Worm (Caenorhabditis elegans) whole organism, L1 larva: ENCODE data around the gene F57B9.8.

Experiments used
- C04F5.9 ChIP-seq: sonication (generic microtip); optimal IDR thresholded peaks from 2 replicates; lab custom pipeline; 2016; ENCODE audit warnings: missing genetic modification characterization, missing compliant biosample characterization
- C16A3.4 ChIP-seq: fragments of 150-350 bp; optimal IDR thresholded peaks from 2 replicates; lab custom pipeline; 2014; ENCODE audit warnings: missing biosample characterization, missing genetic modification characterization
- C34B4.2 ChIP-seq: sonication (generic microtip); optimal IDR thresholded peaks from 2 replicates; lab custom pipeline; 2017; ENCODE audit warnings: mild to moderate bottlenecking, missing genetic modification characterization, missing compliant biosample characterization
- alr-1 ChIP-seq: fragments of 200-800 bp; sonication (Bioruptor generic); optimal IDR thresholded peaks from 2 replicates; lab custom pipeline; 2018; ENCODE audit warnings: borderline replicate concordance, mild to moderate bottlenecking, missing genetic modification characterization, missing compliant biosample characterization
- ceh-63 ChIP-seq: fragments of 200-800 bp; sonication (Bioruptor generic); optimal IDR thresholded peaks from 2 replicates; lab custom pipeline; 2018; ENCODE audit warnings: mild to moderate bottlenecking, missing genetic modification characterization, missing compliant biosample characterization
- ceh-8 ChIP-seq: fragments of 200-800 bp; sonication (Bioruptor generic); optimal IDR thresholded peaks from 2 replicates; lab custom pipeline; 2018; ENCODE audit warnings: mild to moderate bottlenecking, missing genetic modification characterization, moderate library complexity, missing compliant biosample characterization
- ceh-88 ChIP-seq: fragments of 200-800 bp; sonication (Bioruptor generic); IDR thresholded peaks from 2 replicates; pipeline ENCODE4 v1.3.6; 2022; ENCODE audit warnings: missing genetic modification characterization, missing compliant biosample characterization
- ceh-90 ChIP-seq: sonication (generic microtip); optimal IDR thresholded peaks from 2 replicates; lab custom pipeline; 2016; ENCODE audit warnings: missing genetic modification characterization, missing compliant biosample characterization
- ces-1 ChIP-seq: fragments of 150-350 bp; optimal IDR thresholded peaks from 2 replicates; lab custom pipeline; 2014; ENCODE audit warnings: missing biosample characterization, missing genetic modification reagents, missing genetic modification characterization
- efl-1 ChIP-seq, 4 experiments: fragments of 150-350 bp; optimal IDR thresholded peaks in 3 of 4; peaks in 1 of 4; 1 replicate in 1 of 4; 2 replicates in 3 of 4; lab custom pipeline; 2014; ENCODE audit warnings: missing biosample characterization in 2 of 4, missing genetic modification characterization in 2 of 4, missing genetic modification reagents in 2 of 4
- egl-27 ChIP-seq, 2 experiments: fragments of 150-350 bp in 1 of 2; sonication (generic microtip); optimal IDR thresholded peaks; 3 replicates each; lab custom pipeline; 2017 to 2018; ENCODE audit warnings: missing biosample characterization in 2 of 2, missing genetic modification characterization in 2 of 2, missing genetic modification reagents in 2 of 2
- ets-5 ChIP-seq: fragments of 200-800 bp; sonication (Bioruptor generic); IDR thresholded peaks from 2 replicates; pipeline ENCODE4 v1.3.6; 2022; ENCODE audit warnings: missing genetic modification characterization, missing compliant biosample characterization
- fkh-10 ChIP-seq: sonication (generic microtip); optimal IDR thresholded peaks from 2 replicates; lab custom pipeline; 2017; ENCODE audit warnings: missing biosample characterization, missing genetic modification reagents, missing genetic modification characterization
- grh-1 ChIP-seq: fragments of 200-800 bp; sonication (Bioruptor generic); IDR thresholded peaks from 2 replicates; pipeline ENCODE4 v1.3.6; 2022; ENCODE audit warnings: missing genetic modification reagents, missing genetic modification characterization, missing compliant biosample characterization
- hlh-17 ChIP-seq: fragments of 200-800 bp; sonication (Bioruptor generic); optimal IDR thresholded peaks from 2 replicates; lab custom pipeline; 2018; ENCODE audit warnings: missing genetic modification characterization, mild to moderate bottlenecking, missing compliant biosample characterization, moderate library complexity, borderline replicate concordance
- hpl-2 ChIP-seq: fragments of 150-350 bp; optimal IDR thresholded peaks from 2 replicates; lab custom pipeline; 2014; ENCODE audit warnings: missing biosample characterization, missing genetic modification reagents, missing genetic modification characterization
- irx-1 ChIP-seq: sonication (generic microtip); optimal IDR thresholded peaks from 2 replicates; lab custom pipeline; 2016; ENCODE audit warnings: missing genetic modification characterization, missing compliant biosample characterization
- jun-1 ChIP-seq: fragments of 150-350 bp; optimal IDR thresholded peaks from 2 replicates; lab custom pipeline; 2014; ENCODE audit warnings: missing biosample characterization, missing genetic modification reagents, missing genetic modification characterization
- lin-13 ChIP-seq: fragments of 150-350 bp; optimal IDR thresholded peaks from 2 replicates; lab custom pipeline; 2014; ENCODE audit warnings: missing biosample characterization, missing genetic modification reagents, missing genetic modification characterization
- lin-14 ChIP-seq: fragments of 200-800 bp; sonication (Bioruptor generic); optimal IDR thresholded peaks from 2 replicates; lab custom pipeline; 2018; ENCODE audit warnings: mild to moderate bottlenecking, missing genetic modification characterization, moderate library complexity, missing compliant biosample characterization
- lin-35 ChIP-seq, 2 experiments: fragments of 150-350 bp; optimal IDR thresholded peaks; 2 replicates each; lab custom pipeline; 2014; ENCODE audit warnings: missing biosample characterization in 2 of 2, missing genetic modification characterization in 2 of 2, missing genetic modification reagents in 2 of 2
- lin-39 ChIP-seq: fragments of 150-350 bp; optimal IDR thresholded peaks from 2 replicates; lab custom pipeline; 2014; ENCODE audit warnings: missing biosample characterization, missing genetic modification reagents, missing genetic modification characterization
- lir-3 ChIP-seq: sonication (generic microtip); optimal IDR thresholded peaks from 2 replicates; lab custom pipeline; 2016; ENCODE audit warnings: mild to moderate bottlenecking, missing genetic modification characterization, moderate library complexity, missing compliant biosample characterization; ENCODE audit not compliant: poor library complexity
- lsy-2 ChIP-seq, 2 experiments: fragments of 150-350 bp; optimal IDR thresholded peaks; 2 replicates each; lab custom pipeline; 2014; ENCODE audit warnings: missing biosample characterization in 2 of 2, missing genetic modification characterization in 2 of 2
- mdl-1 ChIP-seq, 2 experiments: fragments of 150-350 bp; optimal IDR thresholded peaks; 2 replicates each; lab custom pipeline; 2014 to 2017; ENCODE audit warnings: missing biosample characterization in 2 of 2, missing genetic modification characterization in 2 of 2, inconsistent platforms in 1 of 2
- mef-2 ChIP-seq: fragments of 150-350 bp; optimal IDR thresholded peaks from 2 replicates; lab custom pipeline; 2014; ENCODE audit warnings: missing biosample characterization, missing genetic modification characterization
- mep-1 ChIP-seq: fragments of 150-350 bp; optimal IDR thresholded peaks from 2 replicates; lab custom pipeline; 2014; ENCODE audit warnings: missing biosample characterization, missing genetic modification characterization
- nhr-11 ChIP-seq: fragments of 150-350 bp; optimal IDR thresholded peaks from 2 replicates; lab custom pipeline; 2014; ENCODE audit warnings: missing biosample characterization, missing genetic modification characterization
- nhr-19 ChIP-seq: fragments of 200-800 bp; sonication (Bioruptor generic); conservative IDR thresholded peaks from 2 replicates; pipeline ENCODE4 v1.3.6; 2022; ENCODE audit warnings: missing genetic modification characterization, missing compliant biosample characterization
- nhr-237 ChIP-seq: fragments of 150-350 bp; optimal IDR thresholded peaks from 2 replicates; lab custom pipeline; 2014; ENCODE audit warnings: missing biosample characterization, missing genetic modification characterization
- nhr-28 ChIP-seq: fragments of 150-350 bp; optimal IDR thresholded peaks from 2 replicates; lab custom pipeline; 2014; ENCODE audit warnings: missing biosample characterization, missing genetic modification characterization
- nhr-47 ChIP-seq: sonication (generic microtip); optimal IDR thresholded peaks from 2 replicates; lab custom pipeline; 2016; ENCODE audit warnings: mild to moderate bottlenecking, missing genetic modification characterization, moderate library complexity, missing compliant biosample characterization
- nhr-76 ChIP-seq: sonication (generic microtip); optimal IDR thresholded peaks from 2 replicates; lab custom pipeline; 2017; ENCODE audit warnings: missing biosample characterization, missing genetic modification characterization
- nhr-77 ChIP-seq: fragments of 150-350 bp; optimal IDR thresholded peaks from 2 replicates; lab custom pipeline; 2014; ENCODE audit warnings: missing biosample characterization, missing genetic modification characterization
- nhr-85 ChIP-seq: sonication (generic microtip); peaks from one replicate; lab custom pipeline; 2016; ENCODE audit warnings: missing genetic modification characterization, inconsistent platforms, missing compliant biosample characterization
- pax-3 ChIP-seq: fragments of 200-800 bp; sonication (Bioruptor generic); optimal IDR thresholded peaks from 2 replicates; lab custom pipeline; 2018; ENCODE audit warnings: mild to moderate bottlenecking, missing genetic modification characterization, moderate library complexity, missing compliant biosample characterization
- pqm-1 ChIP-seq: sonication (generic microtip); optimal IDR thresholded peaks from 3 replicates; lab custom pipeline; 2017; ENCODE audit warnings: missing biosample characterization, missing genetic modification characterization
- rnt-1 ChIP-seq: sonication (generic microtip); optimal IDR thresholded peaks from 2 replicates; lab custom pipeline; 2016; ENCODE audit warnings: mild to moderate bottlenecking, missing genetic modification characterization, moderate library complexity, missing compliant biosample characterization
- skn-1 ChIP-seq: fragments of 150-350 bp; optimal IDR thresholded peaks from 2 replicates; lab custom pipeline; 2014; ENCODE audit warnings: missing biosample characterization, missing genetic modification characterization
- snu-23 ChIP-seq: sonication (generic microtip); optimal IDR thresholded peaks from 2 replicates; lab custom pipeline; 2016; ENCODE audit warnings: missing genetic modification characterization, missing compliant biosample characterization
- sptf-1 ChIP-seq: fragments of 150-350 bp; optimal IDR thresholded peaks from 2 replicates; lab custom pipeline; 2014; ENCODE audit warnings: missing biosample characterization, missing genetic modification characterization
- swsn-7 ChIP-seq: sonication (generic microtip); optimal IDR thresholded peaks from 2 replicates; lab custom pipeline; 2016; ENCODE audit warnings: missing genetic modification characterization, missing compliant biosample characterization
- tbx-2 ChIP-seq: sonication (generic microtip); optimal IDR thresholded peaks from 2 replicates; lab custom pipeline; 2016; ENCODE audit warnings: missing genetic modification characterization, missing compliant biosample characterization
- tlp-1 ChIP-seq: fragments of 150-350 bp; optimal IDR thresholded peaks from 2 replicates; lab custom pipeline; 2014; ENCODE audit warnings: missing biosample characterization, missing genetic modification characterization
- unc-30 ChIP-seq: sonication (generic microtip); optimal IDR thresholded peaks from 2 replicates; lab custom pipeline; 2017; ENCODE audit warnings: missing biosample characterization, missing genetic modification characterization
- unc-62 ChIP-seq: fragments of 150-350 bp; optimal IDR thresholded peaks from 2 replicates; lab custom pipeline; 2014; ENCODE audit warnings: missing biosample characterization, missing genetic modification reagents, missing genetic modification characterization
- unc-86 ChIP-seq: sonication (generic microtip); optimal IDR thresholded peaks from 2 replicates; lab custom pipeline; 2016; ENCODE audit warnings: missing genetic modification characterization, missing compliant biosample characterization
- unc-98 ChIP-seq: fragments of 200-800 bp; sonication (Bioruptor generic); IDR thresholded peaks from 2 replicates; pipeline ENCODE4 v1.3.6; 2022; ENCODE audit warnings: missing genetic modification characterization, missing compliant biosample characterization
- xbp-1 ChIP-seq: sonication (generic microtip); optimal IDR thresholded peaks from 2 replicates; lab custom pipeline; 2016; ENCODE audit warnings: missing genetic modification characterization, missing compliant biosample characterization
- zag-1 ChIP-seq: fragments of 150-350 bp; optimal IDR thresholded peaks from 2 replicates; lab custom pipeline; 2014; ENCODE audit warnings: missing biosample characterization, missing genetic modification characterization
- zip-4 ChIP-seq: fragments of 200-800 bp; sonication (Bioruptor generic); optimal IDR thresholded peaks from 2 replicates; lab custom pipeline; 2018; ENCODE audit warnings: mild to moderate bottlenecking, missing genetic modification characterization, moderate library complexity, missing compliant biosample characterization
- ztf-11 ChIP-seq, 2 experiments: sonication (generic microtip); optimal IDR thresholded peaks; 2 replicates each; lab custom pipeline; 2016 to 2017; ENCODE audit warnings: missing genetic modification characterization in 2 of 2, missing biosample characterization in 1 of 2, missing compliant biosample characterization in 1 of 2
- ztf-4 ChIP-seq: fragments of 150-350 bp; optimal IDR thresholded peaks from 2 replicates; lab custom pipeline; 2014; ENCODE audit warnings: missing biosample characterization, missing genetic modification characterization

F57B9.8 gene

ce11 chrIII:6968080-6968639 lies 33.0 kb upstream of the F57B9.8 start, which contains the start of gene panl-2 (continued):
- TF ChIP-seq ceh-90 (tag; lab: Kevin White, UChicago) (no peak), nhr-77 (tag; lab: Kevin White, UChicago) (no peak), nhr-76 (tag; lab: Kevin White, UChicago) (no peak), unc-86 (tag; lab: Kevin White, UChicago) (peak; percentile 7), lin-39 (tag; lab: Kevin White, UChicago) (no peak), grh-1 (GFP tag; lab: Robert Waterston, UW) (no peak), tbx-2 (tag; lab: Kevin White, UChicago) (peak; percentile 20), ceh-8 (GFP tag; lab: Kevin White, UChicago) (no peak), ztf-11 (tag; optimal IDR thresholded peaks at IDR 0.05; lab: Kevin White, UChicago) (no peak), pax-3 (tag; lab: Kevin White, UChicago) (no peak), jun-1 (tag; lab: Kevin White, UChicago) (no peak), lin-14 (GFP tag; lab: Kevin White, UChicago) (peak; percentile 30), nhr-47 (tag; lab: Kevin White, UChicago) (peak; percentile 42), unc-98 (no peak), swsn-7 (peak; percentile 23), zip-4 (GFP tag; lab: Kevin White, UChicago) (no peak), zag-1 (tag; lab: Kevin White, UChicago) (no peak), ceh-88 (GFP tag; lab: Robert Waterston, UW) (no peak), nhr-11 (tag; lab: Kevin White, UChicago) (no peak), xbp-1 (tag; lab: Kevin White, UChicago) (peak; percentile 36), nhr-19 (GFP tag; lab: Robert Waterston, UW) (peak; percentile 41), ztf-4 (no peak), lin-35 (GFP tag; optimal IDR thresholded peaks at IDR 0.05; lab: Kevin White, UChicago) (peak; percentile 90 to 95), C34B4.2 (tag; lab: Kevin White, UChicago) (no peak), C04F5.9 (tag; lab: Kevin White, UChicago) (peak; percentile 42), nhr-237 (tag; lab: Kevin White, UChicago) (no peak), sptf-1 (tag; lab: Kevin White, UChicago) (no peak), snu-23 (GFP tag; lab: Kevin White, UChicago) (peak; percentile 53), lir-3 (tag; lab: Kevin White, UChicago) (no peak), rnt-1 (peak; percentile 34), ets-5 (GFP tag; lab: Robert Waterston, UW) (no peak), ces-1 (GFP tag; lab: Kevin White, UChicago) (no peak), C16A3.4 (tag; lab: Kevin White, UChicago) (peak; percentile 54), lin-13 (GFP tag; lab: Kevin White, UChicago) (peak; percentile 12), skn-1 (tag; lab: Kevin White, UChicago) (peak; percentile 51), hlh-17 (GFP tag; lab: Kevin White, UChicago) (no peak), efl-1 (optimal IDR thresholded peaks at IDR 0.05; lab: Kevin White, UChicago) (peak; percentile 91 to 95), efl-1 (GFP tag; optimal IDR thresholded peaks at IDR 0.05 in 1 of 2; lab: Kevin White, UChicago) (peak; percentile 90 to 99), mdl-1 (tag; optimal IDR thresholded peaks at IDR 0.05; lab: Kevin White, UChicago) (peak in 1 of 2 experiments; percentile 18), nhr-85 (tag; lab: Kevin White, UChicago) (no peak), ceh-63 (no peak), irx-1 (tag; lab: Kevin White, UChicago) (no peak), nhr-28 (tag; lab: Kevin White, UChicago) (no peak), unc-62 (no peak), fkh-10 (no peak), mep-1 (tag; lab: Kevin White, UChicago) (peak; percentile 16), mef-2 (tag; lab: Kevin White, UChicago) (no peak), tlp-1 (tag; lab: Kevin White, UChicago) (no peak), pqm-1 (tag; lab: Kevin White, UChicago) (no peak), alr-1 (tag; lab: Kevin White, UChicago) (no peak), lsy-2 (tag; optimal IDR thresholded peaks at IDR 0.05; lab: Kevin White, UChicago) (peak; percentile 82 to 94), egl-27 (tag; optimal IDR thresholded peaks at IDR 0.05; lab: Kevin White, UChicago) (no peak), hpl-2 (no peak), unc-30 (tag; lab: Kevin White, UChicago) (no peak)
